Worm (Caenorhabditis elegans) whole organism, L4/young adult: ENCODE data around the gene F23D12.10.

Source experiments
- W03F9.2 ChIP-seq: fragments of 150-350 bp; optimal IDR thresholded peaks from 2 replicates; lab custom pipeline; 2014; ENCODE audit warnings: missing biosample characterization, missing genetic modification characterization
- dao-5 ChIP-seq: sonication (generic microtip); optimal IDR thresholded peaks from 2 replicates; lab custom pipeline; 2016; ENCODE audit warnings: missing genotype, missing genetic modification characterization, moderate library complexity, missing compliant biosample characterization
- him-1 ChIP-seq: sonication (generic microtip); optimal IDR thresholded peaks from 2 replicates; lab custom pipeline; 2016; ENCODE audit warnings: missing genotype, missing genetic modification reagents, missing genetic modification characterization, missing compliant biosample characterization

DNA sequence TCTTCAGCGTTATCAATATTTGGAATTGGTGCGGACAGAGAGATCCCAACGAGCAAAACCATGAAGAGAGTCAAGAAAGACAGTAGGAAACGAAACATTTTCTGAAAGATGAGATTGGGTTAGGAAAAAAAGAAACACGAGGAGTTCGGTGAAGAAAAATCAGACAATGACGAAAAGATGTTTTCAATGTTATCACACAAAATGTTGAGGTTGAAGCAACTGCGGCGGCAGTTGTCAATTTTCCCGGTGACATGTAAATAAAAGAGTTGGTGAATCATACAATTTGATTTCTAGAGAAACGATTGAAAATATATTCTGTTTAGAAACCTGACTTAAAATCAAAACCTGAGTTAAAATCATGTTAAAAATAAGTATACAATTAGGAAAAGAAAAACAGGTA lies 38.2 kb upstream of the F23D12.10 start, which contains the start of gene F23D12.7:
- TF ChIP-seq him-1 (tag; lab: Kevin White, UChicago), result no peak
- TF ChIP-seq W03F9.2, result no peak
- no peak for TF ChIP-seq dao-5
